Worm (Caenorhabditis elegans): ENCODE data around the gene cnnm-5.

cnnm-5 gene

DNA sequence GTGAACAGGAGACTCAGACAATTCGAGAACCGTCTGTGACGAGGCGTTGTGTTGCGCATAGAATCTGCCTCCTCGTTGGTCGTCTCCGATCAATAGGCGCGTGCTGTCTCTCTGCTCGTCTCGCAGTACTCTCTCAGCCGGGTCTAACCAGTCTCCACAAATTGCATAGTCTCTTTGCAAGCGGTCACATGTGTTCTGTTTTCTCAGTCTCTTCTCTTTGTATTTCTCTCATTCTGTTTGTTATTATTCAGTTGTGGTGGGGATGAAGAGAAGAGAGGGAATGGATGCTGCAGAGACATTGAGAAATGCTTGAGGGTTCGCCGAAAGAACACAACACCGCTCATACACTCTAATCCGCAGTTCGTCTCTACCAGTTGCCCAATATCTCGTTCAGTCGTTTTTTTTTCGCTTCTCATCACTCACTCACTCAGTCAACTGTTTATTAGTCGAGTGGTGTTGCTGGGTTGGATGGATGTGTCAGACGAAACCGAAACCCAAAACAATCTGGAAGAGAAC is 27.6 kb downstream of the cnnm-5 start (continued):
- TF ChIP-seq madf-10 (tag; optimal IDR thresholded peaks at IDR 0.05), result peak; percentile 86
- no peak for TF ChIP-seq hlh-26 (GFP tag; conservative IDR thresholded peaks at IDR 0.05)
- no peak for TF ChIP-seq nhr-27 (tag; optimal IDR thresholded peaks at IDR 0.05)
- no peak for TF ChIP-seq B0261.1 (tag; optimal IDR thresholded peaks at IDR 0.05)
- TF ChIP-seq pha-4 (tag; optimal IDR thresholded peaks at IDR 0.05), result peak; percentile 82
- no peak for TF ChIP-seq F57C9.4 (tag; optimal IDR thresholded peaks at IDR 0.05)
- TF ChIP-seq hmg-20 (GFP tag; IDR thresholded peaks at IDR 0.05), result no peak
- peak; percentile 82 for TF ChIP-seq athp-1 (tag; optimal IDR thresholded peaks at IDR 0.05)
- peak; percentile 18; the same call in 1 of the 2 replicates for TF ChIP-seq ceh-100 (GFP tag; IDR thresholded peaks at IDR 0.05)
- TF ChIP-seq F22D6.2 (tag; optimal IDR thresholded peaks at IDR 0.05), result peak; percentile 71
- TF ChIP-seq B0035.1 (tag; optimal IDR thresholded peaks at IDR 0.05), result peak; percentile 77
- no peak for TF ChIP-seq attf-6 (GFP tag; IDR thresholded peaks at IDR 0.05)
- peak; percentile 89 for TF ChIP-seq attf-5 (GFP tag; optimal IDR thresholded peaks at IDR 0.05)
- TF ChIP-seq dpl-1 (GFP tag; optimal IDR thresholded peaks at IDR 0.05), result no peak
- peak; percentile 53 for TF ChIP-seq dpff-1 (tag; optimal IDR thresholded peaks at IDR 0.05)
- no peak for TF ChIP-seq bed-2 (GFP tag; IDR thresholded peaks at IDR 0.05)
- peak; percentile 85 for TF ChIP-seq hsf-1 (GFP tag; IDR thresholded peaks at IDR 0.05)
- TF ChIP-seq tlf-1 (GFP tag; optimal IDR thresholded peaks at IDR 0.05), result peak; percentile 74
- peak; percentile 84 for TF ChIP-seq atf-7 (tag; optimal IDR thresholded peaks at IDR 0.05)
- peak; percentile 69 for TF ChIP-seq repo-1 (tag; optimal IDR thresholded peaks at IDR 0.05)
- no peak for TF ChIP-seq mel-28 (tag; optimal IDR thresholded peaks at IDR 0.05; ENCODE audit: borderline replicate concordance)
- TF ChIP-seq egl-44 (GFP tag; IDR thresholded peaks at IDR 0.05), result peak; percentile 56; the same call in 1 of the 2 replicates
- no peak for TF ChIP-seq sptf-2 (GFP tag; optimal IDR thresholded peaks at IDR 0.05)
- peak; percentile 90 for TF ChIP-seq chd-7 (tag; optimal IDR thresholded peaks at IDR 0.05)
- peak; percentile 25 for TF ChIP-seq snpc-4 (GFP tag; optimal IDR thresholded peaks at IDR 0.05)
- TF ChIP-seq snpc-4 (tag; optimal IDR thresholded peaks at IDR 0.05), result peak in 3 of 4 experiments; percentile 49 to 78 (median 64)

DNA sequence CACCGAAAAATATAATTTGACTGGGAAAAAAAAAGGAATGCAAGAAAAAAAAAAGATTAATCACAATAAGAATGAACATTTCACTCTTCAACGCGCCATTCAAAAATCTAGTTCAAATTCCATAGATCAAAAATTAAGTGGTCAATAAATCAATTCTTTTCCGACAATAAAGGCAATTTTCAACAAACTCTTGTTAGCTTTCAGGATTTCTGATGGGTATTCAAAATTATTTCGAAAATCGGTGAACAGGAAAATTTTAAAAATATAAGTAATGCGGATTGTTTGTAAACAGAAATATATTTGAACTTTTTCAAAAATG is 28.1 kb downstream of the cnnm-5 start:
- TF ChIP-seq him-1 (tag; optimal IDR thresholded peaks at IDR 0.05), result peak; percentile 30
- TF ChIP-seq madf-6 (GFP tag; IDR thresholded peaks at IDR 0.05), result peak; percentile 58; the same call in 1 of the 2 replicates
- TF ChIP-seq F33H1.4 (GFP tag; IDR thresholded peaks at IDR 0.05), result no peak
- TF ChIP-seq efl-1 (GFP tag; optimal IDR thresholded peaks at IDR 0.05), result peak; percentile 60
- TF ChIP-seq T07F8.4 (tag; optimal IDR thresholded peaks at IDR 0.05), result no peak
- TF ChIP-seq Y53G8AR.9 (GFP tag; conservative IDR thresholded peaks at IDR 0.05), result no peak

DNA sequence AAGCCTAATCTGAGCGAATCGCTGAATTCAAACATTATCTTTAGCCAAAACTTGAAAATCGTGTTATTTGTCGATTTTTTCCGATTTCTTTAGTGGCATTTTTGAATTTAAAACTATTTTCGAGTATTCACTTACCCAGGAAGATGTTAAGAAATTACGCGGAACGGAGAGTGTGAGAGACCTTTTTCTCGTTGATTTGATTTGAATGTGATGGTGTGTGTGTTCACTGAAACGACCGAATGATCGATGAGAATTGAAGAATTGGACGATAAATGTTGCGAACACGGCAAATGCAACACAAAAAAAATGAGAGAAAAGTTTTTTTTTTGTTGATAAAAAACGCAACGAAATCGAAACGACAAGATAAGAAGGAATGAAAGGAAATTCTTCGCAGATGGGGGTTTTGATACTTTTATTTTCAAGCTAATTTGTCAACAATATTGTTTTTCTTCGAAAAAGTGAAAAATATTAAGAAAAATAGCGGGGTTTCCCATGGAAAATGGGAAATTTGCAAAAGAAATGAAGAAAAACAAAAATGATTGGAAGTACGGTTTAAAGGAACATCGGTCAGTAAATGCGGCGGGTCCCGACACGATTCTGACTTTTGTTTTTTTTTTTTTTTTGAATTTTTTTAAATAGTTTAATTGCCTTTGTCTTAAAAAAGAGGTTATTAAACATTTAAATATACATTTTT is 28.6 kb downstream of the cnnm-5 start, which contains the start of gene mtm-3:
Gene mtm-3, minus strand, starts transcription at position 228 of the 694 bp plus-strand sequence.
- peak; percentile 75 for TF ChIP-seq lsl-1 (GFP tag; optimal IDR thresholded peaks at IDR 0.05)
- TF ChIP-seq xnd-1 (tag; optimal IDR thresholded peaks at IDR 0.05), result peak; percentile 36
- no peak for TF ChIP-seq repo-1 (tag; optimal IDR thresholded peaks at IDR 0.05)
- TF ChIP-seq nhr-80 (tag; optimal IDR thresholded peaks at IDR 0.05), result peak; percentile 10
- TF ChIP-seq egl-44 (GFP tag; IDR thresholded peaks at IDR 0.05), result no peak
- peak; percentile 80 for TF ChIP-seq F33H1.4 (GFP tag; IDR thresholded peaks at IDR 0.05)
- TF ChIP-seq snpc-4 (GFP tag; optimal IDR thresholded peaks at IDR 0.05), result no peak
- no peak for TF ChIP-seq snpc-4 (tag; optimal IDR thresholded peaks at IDR 0.05)
- TF ChIP-seq efl-1 (GFP tag; optimal IDR thresholded peaks at IDR 0.05), result no peak
- TF ChIP-seq madf-6 (GFP tag; IDR thresholded peaks at IDR 0.05), result peak; percentile 64; the same call in 1 of the 2 replicates
- peak; percentile 7 for TF ChIP-seq F49E8.2 (tag; optimal IDR thresholded peaks at IDR 0.05; ENCODE audit: insufficient read depth)
- no peak for TF ChIP-seq unc-130 (GFP tag; optimal IDR thresholded peaks at IDR 0.05)
